Fruit fly (Drosophila melanogaster): ENCODE data around the gene Pbp95.
A peak's percentile ranks its signal among the peaks of the same experiment; 100 is the strongest.

The Pbp95 gene

dm6 chr3R:8027203-8027688 is 13.7 kb downstream of the Pbp95 start (continued):
- no peak for TF ChIP-seq amos (GFP tag; IDR thresholded peaks at IDR 0.05; ENCODE audit: partially characterized antibody)
- no peak for TF ChIP-seq twi (tag; optimal IDR thresholded peaks at IDR 0.05)
- TF ChIP-seq CG15479 (GFP tag; optimal IDR thresholded peaks at IDR 0.05), result no peak
- TF ChIP-seq Lhr (GFP tag; optimal IDR thresholded peaks at IDR 0.05), result peak; percentile 13
- no peak for TF ChIP-seq her (GFP tag; optimal IDR thresholded peaks at IDR 0.05)
- TF ChIP-seq CG10959 (GFP tag; IDR thresholded peaks at IDR 0.05), result 0 out of 2 replicates have a peak, but pooled peaks have one; percentile 4
- TF ChIP-seq ATbp (GFP tag; optimal IDR thresholded peaks at IDR 0.05), result peak; percentile 86
- no peak for TF ChIP-seq ham (GFP tag; IDR thresholded peaks at IDR 0.05)
- no peak for TF ChIP-seq Nf-YA (GFP tag; IDR thresholded peaks at IDR 0.05)
- TF ChIP-seq fd96Cb (tag; optimal IDR thresholded peaks at IDR 0.05), result peak; percentile 83
- TF ChIP-seq gfzf (GFP tag; optimal IDR thresholded peaks at IDR 0.05), result no peak
- peak; percentile 82 for TF ChIP-seq CG3847 (GFP tag; IDR thresholded peaks at IDR 0.05)
- TF ChIP-seq Neu2 (GFP tag; optimal IDR thresholded peaks at IDR 0.05; ENCODE audit: borderline replicate concordance), result no peak
- peak; percentile 32 for TF ChIP-seq tup (GFP tag; optimal IDR thresholded peaks at IDR 0.05)
- TF ChIP-seq CG12071 (GFP tag; optimal IDR thresholded peaks at IDR 0.05), result no peak
- peak; percentile 50 for TF ChIP-seq seq (GFP tag; IDR thresholded peaks at IDR 0.05)
- no peak for TF ChIP-seq sima (GFP tag; optimal IDR thresholded peaks at IDR 0.05)
- peak; percentile 88 for TF ChIP-seq unpg (GFP tag; optimal IDR thresholded peaks at IDR 0.05)
- no peak for TF ChIP-seq gsb-n (tag; optimal IDR thresholded peaks at IDR 0.05)
- TF ChIP-seq NC2α (GFP tag; optimal IDR thresholded peaks at IDR 0.05), result no peak
- peak; percentile 92 for TF ChIP-seq CG17385 (GFP tag; optimal IDR thresholded peaks at IDR 0.05)
- TF ChIP-seq CG2199 (GFP tag; IDR thresholded peaks at IDR 0.05), result no peak
- TF ChIP-seq esg (GFP tag; conservative IDR thresholded peaks at IDR 0.05), result peak; percentile 81
- TF ChIP-seq Hr39 (optimal IDR thresholded peaks at IDR 0.05), result no peak
- no peak for TF ChIP-seq eyg (GFP tag; optimal IDR thresholded peaks at IDR 0.05)
- TF ChIP-seq Dfd (GFP tag; optimal IDR thresholded peaks at IDR 0.05), result no peak
- no peak for TF ChIP-seq CG8089 (GFP tag; optimal IDR thresholded peaks at IDR 0.05)
- TF ChIP-seq zf30C (GFP tag; optimal IDR thresholded peaks at IDR 0.05), result no peak
- no peak for TF ChIP-seq rib (GFP tag; IDR thresholded peaks at IDR 0.05)
- TF ChIP-seq Elba2 (GFP tag; optimal IDR thresholded peaks at IDR 0.05), result no peak
- no peak for TF ChIP-seq jumu (GFP tag; optimal IDR thresholded peaks at IDR 0.05)
- TF ChIP-seq gcm2 (GFP tag; optimal IDR thresholded peaks at IDR 0.05), result no peak
- no peak for TF ChIP-seq ab (GFP tag; optimal IDR thresholded peaks at IDR 0.05)
- peak; percentile 81 for TF ChIP-seq wor (GFP tag; IDR thresholded peaks at IDR 0.05)
- peak; percentile 77 for TF ChIP-seq Med (GFP tag)
- no peak; the same call in 1 of the 2 replicates for TF ChIP-seq Atf6 (GFP tag; IDR thresholded peaks at IDR 0.05)
- TF ChIP-seq Mad (GFP tag; optimal IDR thresholded peaks at IDR 0.05), result peak; percentile 34
- TF ChIP-seq Spps (tag; optimal IDR thresholded peaks at IDR 0.05), result peak; percentile 50
- TF ChIP-seq Doc3 (GFP tag; IDR thresholded peaks at IDR 0.05; ENCODE audit: partially characterized antibody), result no peak
- peak; percentile 75; the same call in 2 of the 3 replicates for TF ChIP-seq ken (GFP tag; IDR thresholded peaks at IDR 0.05)
- peak; percentile 76 for TF ChIP-seq CG33557 (GFP tag; optimal IDR thresholded peaks at IDR 0.05)
- peak; percentile 78 for TF ChIP-seq CG1602 (GFP tag; optimal IDR thresholded peaks at IDR 0.05)
- TF ChIP-seq HmgZ (tag; optimal IDR thresholded peaks at IDR 0.05), result peak; percentile 47
- peak; percentile 25 for TF ChIP-seq Atf3 (GFP tag; optimal IDR thresholded peaks at IDR 0.05)
- peak; percentile 86 for TF ChIP-seq CG3281 (GFP tag; optimal IDR thresholded peaks at IDR 0.05)
- no peak for TF ChIP-seq CG4854 (GFP tag; optimal IDR thresholded peaks at IDR 0.05)
- TF ChIP-seq sens-2 (GFP tag; IDR thresholded peaks at IDR 0.05), result no peak
- TF ChIP-seq sim (GFP tag; IDR thresholded peaks at IDR 0.05), result peak; percentile 26; the same call in 1 of the 2 replicates
- no peak for TF ChIP-seq Sin3A (optimal IDR thresholded peaks at IDR 0.05)
- TF ChIP-seq oc (tag; optimal IDR thresholded peaks at IDR 0.05), result peak; percentile 81
- no peak for TF ChIP-seq pros (GFP tag; optimal IDR thresholded peaks at IDR 0.05)
- 0 out of 3 replicates have a peak, but pooled peaks have one; percentile 9 for TF ChIP-seq Optix (GFP tag; IDR thresholded peaks at IDR 0.05)

Data from whole organism, embryonic.